Worm (Caenorhabditis elegans): ENCODE measurements around the gene puf-12.

The puf-12 gene

ce11 chrII:10127389-10127788, 27.3 kb downstream of the puf-12 start, which contains the start of gene F27E5.8:
F27E5.8 (minus strand) TSS chrII:10127489.
- TF ChIP-seq nhr-2 (tag; optimal IDR thresholded peaks at IDR 0.05) = no peak
- no peak for TF ChIP-seq mab-5 (tag; optimal IDR thresholded peaks at IDR 0.05)
- TF ChIP-seq mep-1 (tag; optimal IDR thresholded peaks at IDR 0.05) = no peak
- TF ChIP-seq nhr-76 (tag; optimal IDR thresholded peaks at IDR 0.05) = no peak
- TF ChIP-seq nhr-28 (tag; optimal IDR thresholded peaks at IDR 0.05) = no peak
- no peak for TF ChIP-seq blmp-1 (tag; optimal IDR thresholded peaks at IDR 0.05)
- no peak for TF ChIP-seq tbx-8 (GFP tag; optimal IDR thresholded peaks at IDR 0.05)
- no peak for TF ChIP-seq flh-1 (GFP tag; optimal IDR thresholded peaks at IDR 0.05)
- TF ChIP-seq mls-2 (tag; optimal IDR thresholded peaks at IDR 0.05) = no peak
- TF ChIP-seq cnd-1 (tag; optimal IDR thresholded peaks at IDR 0.05) = no peak
- TF ChIP-seq snpc-4 (tag; optimal IDR thresholded peaks at IDR 0.05) = no peak
- no peak for TF ChIP-seq nhr-12 (tag; optimal IDR thresholded peaks at IDR 0.05)
- no peak for TF ChIP-seq bed-3 (GFP tag; optimal IDR thresholded peaks at IDR 0.05)
- no peak for TF ChIP-seq drap-1 (GFP tag; optimal IDR thresholded peaks at IDR 0.05)
- TF ChIP-seq ces-1 (GFP tag; optimal IDR thresholded peaks at IDR 0.05) = no peak
- TF ChIP-seq lsy-2 (tag; optimal IDR thresholded peaks at IDR 0.05) = no peak
- no peak for TF ChIP-seq pha-4 (tag; optimal IDR thresholded peaks at IDR 0.05)
- no peak for TF ChIP-seq ceh-43 (GFP tag; optimal IDR thresholded peaks at IDR 0.05)
- TF ChIP-seq lin-13 (tag; optimal IDR thresholded peaks at IDR 0.05) = no peak
- no peak for TF ChIP-seq unc-39 (tag; optimal IDR thresholded peaks at IDR 0.05)

ce11 chrII:10131760-10132159, 31.6 kb downstream of the puf-12 start, which contains the start of gene F27E5.5:
F27E5.5 (minus strand) TSS chrII:10131860.
- TF ChIP-seq lsy-2 (tag; optimal IDR thresholded peaks at IDR 0.05) = no peak
- no peak for TF ChIP-seq unc-39 (tag; optimal IDR thresholded peaks at IDR 0.05)
- TF ChIP-seq sem-2 (GFP tag; optimal IDR thresholded peaks at IDR 0.05) = no peak
- no peak for TF ChIP-seq ceh-43 (GFP tag; optimal IDR thresholded peaks at IDR 0.05)
- no peak for TF ChIP-seq mep-1 (tag; optimal IDR thresholded peaks at IDR 0.05)
- no peak for TF ChIP-seq bed-3 (GFP tag; optimal IDR thresholded peaks at IDR 0.05)
- TF ChIP-seq lin-13 (tag; optimal IDR thresholded peaks at IDR 0.05) = no peak
- TF ChIP-seq pha-4 (tag; optimal IDR thresholded peaks at IDR 0.05) = no peak
- TF ChIP-seq nhr-237 (tag; optimal IDR thresholded peaks at IDR 0.05) = no peak
- TF ChIP-seq ceh-39 (tag; optimal IDR thresholded peaks at IDR 0.05) = no peak
- TF ChIP-seq drap-1 (GFP tag; optimal IDR thresholded peaks at IDR 0.05) = no peak
- TF ChIP-seq elt-1 (tag; optimal IDR thresholded peaks at IDR 0.05; ENCODE audit: borderline replicate concordance, insufficient read depth) = no peak

- TF ChIP-seq nhr-76 (tag; optimal IDR thresholded peaks at IDR 0.05) = no peak
- no peak for TF ChIP-seq lin-13 (tag; optimal IDR thresholded peaks at IDR 0.05)
- no peak for TF ChIP-seq lin-32 (GFP tag; optimal IDR thresholded peaks at IDR 0.05)
- no peak for TF ChIP-seq pha-4 (tag; optimal IDR thresholded peaks at IDR 0.05)
- no peak for TF ChIP-seq bed-3 (GFP tag; optimal IDR thresholded peaks at IDR 0.05)
- no peak for TF ChIP-seq hlh-1 (tag; optimal IDR thresholded peaks at IDR 0.05)
- TF ChIP-seq ceh-39 (tag; optimal IDR thresholded peaks at IDR 0.05) = no peak
- no peak for TF ChIP-seq blmp-1 (tag; optimal IDR thresholded peaks at IDR 0.05)
- TF ChIP-seq mep-1 (tag; optimal IDR thresholded peaks at IDR 0.05) = no peak
- no peak for TF ChIP-seq nhr-237 (tag; optimal IDR thresholded peaks at IDR 0.05)
Observed at ce11 chrII:10132818-10133217, 32.7 kb downstream of the puf-12 start.

- TF ChIP-seq nhr-76 (tag; optimal IDR thresholded peaks at IDR 0.05) (no peak), ceh-83 (GFP tag; optimal IDR thresholded peaks at IDR 0.05) (no peak), ham-2 (GFP tag; optimal IDR thresholded peaks at IDR 0.05) (no peak), drap-1 (GFP tag; optimal IDR thresholded peaks at IDR 0.05) (no peak), unc-120 (tag; optimal IDR thresholded peaks at IDR 0.05; ENCODE audit: poor library complexity, severe bottlenecking) (no peak), M03D4.4 (tag; optimal IDR thresholded peaks at IDR 0.05) (no peak), mls-2 (tag; optimal IDR thresholded peaks at IDR 0.05) (no peak), nhr-28 (tag; optimal IDR thresholded peaks at IDR 0.05) (no peak), hlh-1 (tag; optimal IDR thresholded peaks at IDR 0.05) (no peak), unc-39 (tag; optimal IDR thresholded peaks at IDR 0.05) (no peak), elt-1 (tag; optimal IDR thresholded peaks at IDR 0.05; ENCODE audit: borderline replicate concordance, insufficient read depth) (no peak), ces-1 (GFP tag; optimal IDR thresholded peaks at IDR 0.05) (no peak), mep-1 (tag; optimal IDR thresholded peaks at IDR 0.05) (no peak)
Observed at ce11 chrII:10134285-10134995, 34.3 kb downstream of the puf-12 start, which contains the start of gene F27E5.9. F27E5.9 (plus strand) TSS chrII:10134945.
